Worm (Caenorhabditis elegans): ENCODE measurements around the gene ltah-1.1.

- TF ChIP-seq madf-10 (tag; optimal IDR thresholded peaks at IDR 0.05), result no peak
- TF ChIP-seq lsl-1 (GFP tag; optimal IDR thresholded peaks at IDR 0.05), result no peak
- TF ChIP-seq chd-7 (tag; optimal IDR thresholded peaks at IDR 0.05), result no peak
- no peak for TF ChIP-seq akir-1 (GFP tag; optimal IDR thresholded peaks at IDR 0.05)
- no peak for TF ChIP-seq F23B12.7 (tag; optimal IDR thresholded peaks at IDR 0.05; ENCODE audit: insufficient read depth)
- no peak for TF ChIP-seq ztf-25 (GFP tag; IDR thresholded peaks at IDR 0.05)
- TF ChIP-seq ztf-18 (tag; optimal IDR thresholded peaks at IDR 0.05), result no peak
- no peak for TF ChIP-seq C06A6.2 (GFP tag; conservative IDR thresholded peaks at IDR 0.05)
- no peak for TF ChIP-seq bed-2 (GFP tag; IDR thresholded peaks at IDR 0.05)
- TF ChIP-seq snpc-4 (GFP tag; optimal IDR thresholded peaks at IDR 0.05), result no peak
- TF ChIP-seq snpc-4 (tag; optimal IDR thresholded peaks at IDR 0.05), result no peak
- no peak for TF ChIP-seq madf-6 (GFP tag; IDR thresholded peaks at IDR 0.05)
These were observed 49.7 kb upstream of the ltah-1.1 start, which contains the start of gene sre-18 for ce11 chrIV:12229679-12230078.

Measured in whole organism, young adult.